Worm (Caenorhabditis elegans): Measurements from ENCODE around the gene C55A6.11.

The C55A6.11 gene

ce11 chrV:11527531-11527930 is 7.2 kb downstream of the C55A6.11 start, which contains the start of gene ccch-1:
ccch-1 (plus strand) TSS chrV:11527831.
- no peak for TF ChIP-seq ztf-29 (GFP tag; IDR thresholded peaks at IDR 0.05)
- no peak for TF ChIP-seq med-1 (GFP tag; optimal IDR thresholded peaks at IDR 0.05; ENCODE audit: insufficient read depth)
- TF ChIP-seq klf-2 (GFP tag; conservative IDR thresholded peaks at IDR 0.05): no peak
- no peak for TF ChIP-seq ref-1 (GFP tag; conservative IDR thresholded peaks at IDR 0.05)
- no peak for TF ChIP-seq flt-1 (GFP tag; IDR thresholded peaks at IDR 0.05)
- TF ChIP-seq T22C8.4 (GFP tag; IDR thresholded peaks at IDR 0.05): no peak
- no peak for TF ChIP-seq tab-1 (GFP tag; IDR thresholded peaks at IDR 0.05)
- no peak for TF ChIP-seq ztf-23 (GFP tag; IDR thresholded peaks at IDR 0.05)
- no peak for TF ChIP-seq cog-1 (tag; optimal IDR thresholded peaks at IDR 0.05)

ce11 chrV:11528633-11529327 is 8.5 kb downstream of the C55A6.11 start:
- TF ChIP-seq ztf-23 (GFP tag; IDR thresholded peaks at IDR 0.05): no peak
- no peak for TF ChIP-seq ref-1 (GFP tag; conservative IDR thresholded peaks at IDR 0.05)
- TF ChIP-seq med-1 (GFP tag; optimal IDR thresholded peaks at IDR 0.05; ENCODE audit: insufficient read depth): no peak
- no peak for TF ChIP-seq T22C8.4 (GFP tag; IDR thresholded peaks at IDR 0.05)
- TF ChIP-seq cog-1 (tag; optimal IDR thresholded peaks at IDR 0.05): no peak
- TF ChIP-seq tab-1 (GFP tag; IDR thresholded peaks at IDR 0.05): no peak
- TF ChIP-seq flt-1 (GFP tag; IDR thresholded peaks at IDR 0.05): no peak
- TF ChIP-seq ztf-29 (GFP tag; IDR thresholded peaks at IDR 0.05): no peak
- TF ChIP-seq klf-2 (GFP tag; conservative IDR thresholded peaks at IDR 0.05): no peak

ce11 chrV:11529541-11529940 is 9.2 kb downstream of the C55A6.11 start:
- TF ChIP-seq cog-1 (tag; optimal IDR thresholded peaks at IDR 0.05) (no peak), ztf-29 (GFP tag; IDR thresholded peaks at IDR 0.05) (no peak)

- no peak for TF ChIP-seq cog-1 (tag; optimal IDR thresholded peaks at IDR 0.05)
- no peak for TF ChIP-seq tab-1 (GFP tag; IDR thresholded peaks at IDR 0.05)
- TF ChIP-seq ztf-29 (GFP tag; IDR thresholded peaks at IDR 0.05): no peak
- TF ChIP-seq ref-1 (GFP tag; conservative IDR thresholded peaks at IDR 0.05): no peak
- no peak for TF ChIP-seq klf-2 (GFP tag; conservative IDR thresholded peaks at IDR 0.05)
- TF ChIP-seq T22C8.4 (GFP tag; IDR thresholded peaks at IDR 0.05): no peak
- no peak for TF ChIP-seq flt-1 (GFP tag; IDR thresholded peaks at IDR 0.05)
- no peak for TF ChIP-seq ztf-23 (GFP tag; IDR thresholded peaks at IDR 0.05)
These were observed 10.8 kb downstream of the C55A6.11 start for ce11 chrV:11531100-11531499.

- TF ChIP-seq ztf-29 (GFP tag; IDR thresholded peaks at IDR 0.05) (no peak), T22C8.4 (GFP tag; IDR thresholded peaks at IDR 0.05) (no peak), tab-1 (GFP tag; IDR thresholded peaks at IDR 0.05) (no peak), klf-2 (GFP tag; conservative IDR thresholded peaks at IDR 0.05) (no peak), flt-1 (GFP tag; IDR thresholded peaks at IDR 0.05) (no peak), ztf-23 (GFP tag; IDR thresholded peaks at IDR 0.05) (no peak), med-1 (GFP tag; optimal IDR thresholded peaks at IDR 0.05; ENCODE audit: insufficient read depth) (no peak), cog-1 (tag; optimal IDR thresholded peaks at IDR 0.05) (no peak), ref-1 (GFP tag; conservative IDR thresholded peaks at IDR 0.05) (no peak)
These were observed 11.7 kb downstream of the C55A6.11 start for ce11 chrV:11531831-11532534.

- TF ChIP-seq tab-1 (GFP tag; IDR thresholded peaks at IDR 0.05) (no peak), T22C8.4 (GFP tag; IDR thresholded peaks at IDR 0.05) (no peak), med-1 (GFP tag; optimal IDR thresholded peaks at IDR 0.05; ENCODE audit: insufficient read depth) (no peak), ztf-29 (GFP tag; IDR thresholded peaks at IDR 0.05) (no peak), cog-1 (tag; optimal IDR thresholded peaks at IDR 0.05) (no peak), ztf-23 (GFP tag; IDR thresholded peaks at IDR 0.05) (no peak), klf-2 (GFP tag; conservative IDR thresholded peaks at IDR 0.05) (no peak), ref-1 (GFP tag; conservative IDR thresholded peaks at IDR 0.05) (no peak), flt-1 (GFP tag; IDR thresholded peaks at IDR 0.05) (no peak)
These were observed 12.2 kb downstream of the C55A6.11 start for ce11 chrV:11532535-11532853.

- TF ChIP-seq ref-1 (GFP tag; conservative IDR thresholded peaks at IDR 0.05) (no peak), ztf-29 (GFP tag; IDR thresholded peaks at IDR 0.05) (no peak), flt-1 (GFP tag; IDR thresholded peaks at IDR 0.05) (no peak), klf-2 (GFP tag; conservative IDR thresholded peaks at IDR 0.05) (no peak), ztf-23 (GFP tag; IDR thresholded peaks at IDR 0.05) (0 out of 2 replicates have a peak, but pooled peaks have one; percentile 46), T22C8.4 (GFP tag; IDR thresholded peaks at IDR 0.05) (peak; percentile 11; the same call in 1 of the 2 replicates), med-1 (GFP tag; optimal IDR thresholded peaks at IDR 0.05; ENCODE audit: insufficient read depth) (no peak), tab-1 (GFP tag; IDR thresholded peaks at IDR 0.05) (no peak), cog-1 (tag; optimal IDR thresholded peaks at IDR 0.05) (no peak)
These were observed 12.6 kb downstream of the C55A6.11 start for ce11 chrV:11532964-11533363.

ce11 chrV:11533365-11533949 is 13.1 kb downstream of the C55A6.11 start:
- no peak for TF ChIP-seq tab-1 (GFP tag; IDR thresholded peaks at IDR 0.05)
- no peak for TF ChIP-seq ztf-23 (GFP tag; IDR thresholded peaks at IDR 0.05)
- no peak for TF ChIP-seq ztf-29 (GFP tag; IDR thresholded peaks at IDR 0.05)
- TF ChIP-seq klf-2 (GFP tag; conservative IDR thresholded peaks at IDR 0.05): no peak
- no peak for TF ChIP-seq flt-1 (GFP tag; IDR thresholded peaks at IDR 0.05)
- no peak for TF ChIP-seq T22C8.4 (GFP tag; IDR thresholded peaks at IDR 0.05)
- TF ChIP-seq ref-1 (GFP tag; conservative IDR thresholded peaks at IDR 0.05): no peak
- TF ChIP-seq cog-1 (tag; optimal IDR thresholded peaks at IDR 0.05): no peak
- no peak for TF ChIP-seq med-1 (GFP tag; optimal IDR thresholded peaks at IDR 0.05; ENCODE audit: insufficient read depth)

ce11 chrV:11534495-11535189 is 14.3 kb downstream of the C55A6.11 start:
- no peak for TF ChIP-seq ztf-23 (GFP tag; IDR thresholded peaks at IDR 0.05)
- TF ChIP-seq T22C8.4 (GFP tag; IDR thresholded peaks at IDR 0.05): no peak
- no peak for TF ChIP-seq klf-2 (GFP tag; conservative IDR thresholded peaks at IDR 0.05)
- TF ChIP-seq cog-1 (tag; optimal IDR thresholded peaks at IDR 0.05): no peak
- no peak for TF ChIP-seq ref-1 (GFP tag; conservative IDR thresholded peaks at IDR 0.05)
- no peak for TF ChIP-seq med-1 (GFP tag; optimal IDR thresholded peaks at IDR 0.05; ENCODE audit: insufficient read depth)
- TF ChIP-seq tab-1 (GFP tag; IDR thresholded peaks at IDR 0.05): no peak
- TF ChIP-seq ztf-29 (GFP tag; IDR thresholded peaks at IDR 0.05): no peak
- TF ChIP-seq flt-1 (GFP tag; IDR thresholded peaks at IDR 0.05): no peak
